Worm (Caenorhabditis elegans) whole organism, L1 larva: ENCODE measurements around the gene C50F4.8.

Experiments used
- C16A3.4 ChIP-seq: fragments of 150-350 bp; optimal IDR thresholded peaks from 2 replicates; lab custom pipeline; 2014; ENCODE audit warnings: missing biosample characterization, missing genetic modification characterization
- F16B12.6 ChIP-seq: fragments of 150-350 bp; optimal IDR thresholded peaks from 2 replicates; lab custom pipeline; 2014; ENCODE audit warnings: missing biosample characterization, missing genetic modification characterization
- aly-2 ChIP-seq: fragments of 150-350 bp; optimal IDR thresholded peaks from 2 replicates; lab custom pipeline; 2014; ENCODE audit warnings: missing biosample characterization, missing genetic modification characterization
- ama-1 ChIP-seq: fragments of 150-350 bp; optimal IDR thresholded peaks from 2 replicates; lab custom pipeline; 2014
- blmp-1 ChIP-seq: fragments of 150-350 bp; optimal IDR thresholded peaks from 2 replicates; lab custom pipeline; 2014; ENCODE audit warnings: missing biosample characterization, missing genetic modification characterization
- ceh-8 ChIP-seq: fragments of 200-800 bp; sonication (Bioruptor generic); optimal IDR thresholded peaks from 2 replicates; lab custom pipeline; 2018; ENCODE audit warnings: mild to moderate bottlenecking, missing genetic modification characterization, moderate library complexity, missing compliant biosample characterization
- dsc-1 ChIP-seq: sonication (generic microtip); optimal IDR thresholded peaks from 2 replicates; lab custom pipeline; 2016; ENCODE audit warnings: mild to moderate bottlenecking, missing genetic modification characterization, missing compliant biosample characterization
- efl-1 ChIP-seq, 4 experiments: fragments of 150-350 bp; optimal IDR thresholded peaks in 3 of 4; peaks in 1 of 4; 1 replicate in 1 of 4; 2 replicates in 3 of 4; lab custom pipeline; 2014; ENCODE audit warnings: missing biosample characterization in 2 of 4, missing genetic modification characterization in 2 of 4, missing genetic modification reagents in 2 of 4
- efl-3 ChIP-seq: fragments of 200-800 bp; sonication (Bioruptor generic); optimal IDR thresholded peaks from 2 replicates; lab custom pipeline; 2018; ENCODE audit warnings: mild to moderate bottlenecking, missing genetic modification characterization, missing compliant biosample characterization
- egl-13 ChIP-seq: sonication (generic microtip); optimal IDR thresholded peaks from 2 replicates; lab custom pipeline; 2016; ENCODE audit warnings: missing genotype, missing genetic modification reagents, missing genetic modification characterization, missing compliant biosample characterization
- egl-27 ChIP-seq, 2 experiments: fragments of 150-350 bp in 1 of 2; sonication (generic microtip); optimal IDR thresholded peaks; 3 replicates each; lab custom pipeline; 2017 to 2018; ENCODE audit warnings: missing biosample characterization in 2 of 2, missing genetic modification characterization in 2 of 2, missing genetic modification reagents in 2 of 2
- elt-2 ChIP-seq: sonication (generic microtip); optimal IDR thresholded peaks from 2 replicates; lab custom pipeline; 2016; ENCODE audit warnings: missing genetic modification characterization, mild to moderate bottlenecking, inconsistent platforms, missing compliant biosample characterization, missing genetic modification reagents
- elt-3 ChIP-seq, 6 experiments: fragments of 150-350 bp in 1 of 6; sonication (generic microtip); optimal IDR thresholded peaks; 2 replicates each; lab custom pipeline; 2017 to 2018; ENCODE audit warnings: missing biosample characterization in 6 of 6, missing genetic modification characterization in 6 of 6, inconsistent platforms in 1 of 6
- ets-5 ChIP-seq: fragments of 200-800 bp; sonication (Bioruptor generic); IDR thresholded peaks from 2 replicates; pipeline ENCODE4 v1.3.6; 2022; ENCODE audit warnings: missing genetic modification characterization, missing compliant biosample characterization
- grh-1 ChIP-seq: fragments of 200-800 bp; sonication (Bioruptor generic); IDR thresholded peaks from 2 replicates; pipeline ENCODE4 v1.3.6; 2022; ENCODE audit warnings: missing genetic modification reagents, missing genetic modification characterization, missing compliant biosample characterization
- isw-1 ChIP-seq: fragments of 200-800 bp; sonication (Bioruptor generic); IDR thresholded peaks from 2 replicates; pipeline ENCODE4 v1.3.6; 2022; ENCODE audit warnings: missing genetic modification characterization, missing compliant biosample characterization
- jun-1 ChIP-seq: fragments of 150-350 bp; optimal IDR thresholded peaks from 2 replicates; lab custom pipeline; 2014; ENCODE audit warnings: missing biosample characterization, missing genetic modification reagents, missing genetic modification characterization
- lin-14 ChIP-seq: fragments of 200-800 bp; sonication (Bioruptor generic); optimal IDR thresholded peaks from 2 replicates; lab custom pipeline; 2018; ENCODE audit warnings: mild to moderate bottlenecking, missing genetic modification characterization, moderate library complexity, missing compliant biosample characterization
- lin-35 ChIP-seq, 2 experiments: fragments of 150-350 bp; optimal IDR thresholded peaks; 2 replicates each; lab custom pipeline; 2014; ENCODE audit warnings: missing biosample characterization in 2 of 2, missing genetic modification characterization in 2 of 2, missing genetic modification reagents in 2 of 2
- lin-39 ChIP-seq: fragments of 150-350 bp; optimal IDR thresholded peaks from 2 replicates; lab custom pipeline; 2014; ENCODE audit warnings: missing biosample characterization, missing genetic modification reagents, missing genetic modification characterization
- lsy-2 ChIP-seq, 2 experiments: fragments of 150-350 bp; optimal IDR thresholded peaks; 2 replicates each; lab custom pipeline; 2014; ENCODE audit warnings: missing biosample characterization in 2 of 2, missing genetic modification characterization in 2 of 2
- mdl-1 ChIP-seq, 2 experiments: fragments of 150-350 bp; optimal IDR thresholded peaks; 2 replicates each; lab custom pipeline; 2014 to 2017; ENCODE audit warnings: missing biosample characterization in 2 of 2, missing genetic modification characterization in 2 of 2, inconsistent platforms in 1 of 2
- mef-2 ChIP-seq: fragments of 150-350 bp; optimal IDR thresholded peaks from 2 replicates; lab custom pipeline; 2014; ENCODE audit warnings: missing biosample characterization, missing genetic modification characterization
- mep-1 ChIP-seq: fragments of 150-350 bp; optimal IDR thresholded peaks from 2 replicates; lab custom pipeline; 2014; ENCODE audit warnings: missing biosample characterization, missing genetic modification characterization
- nhr-19 ChIP-seq: fragments of 200-800 bp; sonication (Bioruptor generic); conservative IDR thresholded peaks from 2 replicates; pipeline ENCODE4 v1.3.6; 2022; ENCODE audit warnings: missing genetic modification characterization, missing compliant biosample characterization
- nhr-20 ChIP-seq: sonication (generic microtip); optimal IDR thresholded peaks from 2 replicates; lab custom pipeline; 2016; ENCODE audit warnings: mild to moderate bottlenecking, missing genetic modification characterization, missing compliant biosample characterization
- nhr-71 ChIP-seq: sonication (generic microtip); optimal IDR thresholded peaks from 2 replicates; lab custom pipeline; 2016; ENCODE audit warnings: mild to moderate bottlenecking, missing genetic modification characterization, moderate library complexity, missing compliant biosample characterization
- nhr-85 ChIP-seq: sonication (generic microtip); peaks from one replicate; lab custom pipeline; 2016; ENCODE audit warnings: missing genetic modification characterization, inconsistent platforms, missing compliant biosample characterization
- nhr-90 ChIP-seq: sonication (generic microtip); optimal IDR thresholded peaks from 2 replicates; lab custom pipeline; 2016; ENCODE audit warnings: mild to moderate bottlenecking, missing genetic modification characterization, missing compliant biosample characterization; ENCODE audit not compliant: poor library complexity
- pax-3 ChIP-seq: fragments of 200-800 bp; sonication (Bioruptor generic); optimal IDR thresholded peaks from 2 replicates; lab custom pipeline; 2018; ENCODE audit warnings: mild to moderate bottlenecking, missing genetic modification characterization, moderate library complexity, missing compliant biosample characterization
- pqm-1 ChIP-seq: sonication (generic microtip); optimal IDR thresholded peaks from 3 replicates; lab custom pipeline; 2017; ENCODE audit warnings: missing biosample characterization, missing genetic modification characterization
- skn-1 ChIP-seq: fragments of 150-350 bp; optimal IDR thresholded peaks from 2 replicates; lab custom pipeline; 2014; ENCODE audit warnings: missing biosample characterization, missing genetic modification characterization
- snpc-4 ChIP-seq: fragments of 150-350 bp; optimal IDR thresholded peaks from 2 replicates; lab custom pipeline; 2014; ENCODE audit warnings: missing biosample characterization, missing genetic modification characterization
- sup-37 ChIP-seq: fragments of 200-800 bp; sonication (Bioruptor generic); optimal IDR thresholded peaks from 2 replicates; lab custom pipeline; 2018; ENCODE audit warnings: mild to moderate bottlenecking, missing genetic modification characterization, missing compliant biosample characterization
- tbx-2 ChIP-seq: sonication (generic microtip); optimal IDR thresholded peaks from 2 replicates; lab custom pipeline; 2016; ENCODE audit warnings: missing genetic modification characterization, missing compliant biosample characterization
- unc-130 ChIP-seq: fragments of 150-350 bp; optimal IDR thresholded peaks from 2 replicates; lab custom pipeline; 2017; ENCODE audit warnings: missing biosample characterization, missing genetic modification characterization, inconsistent platforms
- zag-1 ChIP-seq: fragments of 150-350 bp; optimal IDR thresholded peaks from 2 replicates; lab custom pipeline; 2014; ENCODE audit warnings: missing biosample characterization, missing genetic modification characterization
- zip-4 ChIP-seq: fragments of 200-800 bp; sonication (Bioruptor generic); optimal IDR thresholded peaks from 2 replicates; lab custom pipeline; 2018; ENCODE audit warnings: mild to moderate bottlenecking, missing genetic modification characterization, moderate library complexity, missing compliant biosample characterization

Gene C50F4.8

ce11 chrV:9506931-9507330 is 11.7 kb downstream of the C50F4.8 start:
- TF ChIP-seq efl-3 (GFP tag; lab: Kevin White, UChicago) = no peak
- TF ChIP-seq zag-1 (tag; lab: Kevin White, UChicago) = no peak
- no peak for TF ChIP-seq dsc-1 (tag; lab: Kevin White, UChicago)
- no peak for TF ChIP-seq grh-1
- TF ChIP-seq C16A3.4 = no peak
- TF ChIP-seq jun-1 = no peak
- TF ChIP-seq elt-2 (tag; lab: Kevin White, UChicago) = peak; percentile 72
- no peak for TF ChIP-seq egl-13 (tag; lab: Kevin White, UChicago)
- TF ChIP-seq snpc-4 (tag; lab: Kevin White, UChicago) = no peak
- TF ChIP-seq blmp-1 (tag; lab: Kevin White, UChicago) = no peak
- TF ChIP-seq mdl-1 (tag; optimal IDR thresholded peaks at IDR 0.05; lab: Kevin White, UChicago) = peak in 1 of 2 experiments; percentile 11
- TF ChIP-seq lsy-2 (tag; optimal IDR thresholded peaks at IDR 0.05; lab: Kevin White, UChicago) = no peak
- TF ChIP-seq lin-35 (GFP tag; optimal IDR thresholded peaks at IDR 0.05; lab: Kevin White, UChicago) = peak in 1 of 2 experiments; percentile 40
- TF ChIP-seq nhr-90 (tag; lab: Kevin White, UChicago) = peak; percentile 2
- TF ChIP-seq aly-2 (tag; lab: Kevin White, UChicago) = no peak
- no peak for TF ChIP-seq sup-37 (GFP tag; lab: Kevin White, UChicago)
- no peak for TF ChIP-seq mef-2
- no peak for TF ChIP-seq mep-1 (tag; lab: Kevin White, UChicago)
- TF ChIP-seq unc-130 (tag; lab: Kevin White, UChicago) = no peak
- no peak for TF ChIP-seq efl-1 (optimal IDR thresholded peaks at IDR 0.05; lab: Kevin White, UChicago)
- no peak for TF ChIP-seq efl-1 (GFP tag; optimal IDR thresholded peaks at IDR 0.05 in 1 of 2; lab: Kevin White, UChicago)
- TF ChIP-seq nhr-19 (GFP tag; lab: Robert Waterston, UW) = no peak
- no peak for TF ChIP-seq lin-39 (tag; lab: Kevin White, UChicago)
- TF ChIP-seq ets-5 = no peak
- TF ChIP-seq pqm-1 (tag; lab: Kevin White, UChicago) = no peak
- TF ChIP-seq egl-27 (tag; optimal IDR thresholded peaks at IDR 0.05; lab: Kevin White, UChicago) = no peak
- TF ChIP-seq nhr-20 (tag; lab: Kevin White, UChicago) = peak; percentile 30
- TF ChIP-seq ceh-8 (GFP tag; lab: Kevin White, UChicago) = no peak

- no peak for TF ChIP-seq zag-1 (tag; lab: Kevin White, UChicago)
- no peak for TF ChIP-seq ama-1
- peak in 1 of 6 experiments; percentile 57 for TF ChIP-seq elt-3 (tag; optimal IDR thresholded peaks at IDR 0.05; lab: Kevin White, UChicago)
- peak; percentile 57 for TF ChIP-seq lin-14
- no peak for TF ChIP-seq F16B12.6
- TF ChIP-seq egl-27 (tag; optimal IDR thresholded peaks at IDR 0.05; lab: Kevin White, UChicago) = no peak
- no peak for TF ChIP-seq jun-1
- peak; percentile 20 for TF ChIP-seq nhr-20 (tag; lab: Kevin White, UChicago)
- peak; percentile 69 for TF ChIP-seq blmp-1 (tag; lab: Kevin White, UChicago)
- TF ChIP-seq pax-3 (tag; lab: Kevin White, UChicago) = no peak
- no peak for TF ChIP-seq sup-37 (GFP tag; lab: Kevin White, UChicago)
- peak; percentile 23 for TF ChIP-seq tbx-2
- TF ChIP-seq nhr-71 = peak; percentile 36
- TF ChIP-seq nhr-85 (tag; lab: Kevin White, UChicago) = peak; percentile 77
- TF ChIP-seq grh-1 = no peak
- no peak for TF ChIP-seq skn-1 (tag; lab: Kevin White, UChicago)
- no peak for TF ChIP-seq isw-1 (GFP tag; lab: Robert Waterston, UW)
- TF ChIP-seq egl-13 (tag; lab: Kevin White, UChicago) = no peak
- TF ChIP-seq mep-1 (tag; lab: Kevin White, UChicago) = peak; percentile 30
- no peak for TF ChIP-seq zip-4 (GFP tag; lab: Kevin White, UChicago)
- TF ChIP-seq, all 84 proteins: peak for 8
Measured at ce11 chrV:9504474-9504960, 14.1 kb downstream of the C50F4.8 start, which contains the start of gene haao-1. Gene haao-1 (plus strand): TSS chrV:9504910.
